Worm (Caenorhabditis elegans) whole organism, L1 larva: Measurements from ENCODE around the gene str-187.

Experiments used
- C34B4.2 ChIP-seq: sonication (generic microtip); optimal IDR thresholded peaks from 2 replicates; lab custom pipeline; 2017; ENCODE audit warnings: mild to moderate bottlenecking, missing genetic modification characterization, missing compliant biosample characterization
- F16B12.6 ChIP-seq: fragments of 150-350 bp; optimal IDR thresholded peaks from 2 replicates; lab custom pipeline; 2014; ENCODE audit warnings: missing biosample characterization, missing genetic modification characterization
- Y116A8C.19 ChIP-seq: sonication (generic microtip); optimal IDR thresholded peaks from 2 replicates; lab custom pipeline; 2016; ENCODE audit warnings: missing compliant biosample characterization, missing genetic modification characterization, borderline replicate concordance
- alr-1 ChIP-seq: fragments of 200-800 bp; sonication (Bioruptor generic); optimal IDR thresholded peaks from 2 replicates; lab custom pipeline; 2018; ENCODE audit warnings: borderline replicate concordance, mild to moderate bottlenecking, missing genetic modification characterization, missing compliant biosample characterization
- ama-1 ChIP-seq: fragments of 150-350 bp; optimal IDR thresholded peaks from 2 replicates; lab custom pipeline; 2014
- blmp-1 ChIP-seq: fragments of 150-350 bp; optimal IDR thresholded peaks from 2 replicates; lab custom pipeline; 2014; ENCODE audit warnings: missing biosample characterization, missing genetic modification characterization
- ceh-8 ChIP-seq: fragments of 200-800 bp; sonication (Bioruptor generic); optimal IDR thresholded peaks from 2 replicates; lab custom pipeline; 2018; ENCODE audit warnings: mild to moderate bottlenecking, missing genetic modification characterization, moderate library complexity, missing compliant biosample characterization
- ceh-82 ChIP-seq, 3 experiments: fragments of 150-350 bp in 1 of 3; sonication (generic microtip) in 2 of 3; optimal IDR thresholded peaks; 2 replicates each; lab custom pipeline; 2014 to 2017; ENCODE audit warnings: missing biosample characterization in 3 of 3, missing genetic modification characterization in 3 of 3
- ceh-88 ChIP-seq: fragments of 200-800 bp; sonication (Bioruptor generic); IDR thresholded peaks from 2 replicates; pipeline ENCODE4 v1.3.6; 2022; ENCODE audit warnings: missing genetic modification characterization, missing compliant biosample characterization
- ceh-90 ChIP-seq: sonication (generic microtip); optimal IDR thresholded peaks from 2 replicates; lab custom pipeline; 2016; ENCODE audit warnings: missing genetic modification characterization, missing compliant biosample characterization
- ces-1 ChIP-seq: fragments of 150-350 bp; optimal IDR thresholded peaks from 2 replicates; lab custom pipeline; 2014; ENCODE audit warnings: missing biosample characterization, missing genetic modification reagents, missing genetic modification characterization
- dpl-1 ChIP-seq, 3 experiments: fragments of 150-350 bp in 2 of 3; sonication (generic microtip) in 1 of 3; optimal IDR thresholded peaks; 2 replicates each; lab custom pipeline; 2014 to 2017; ENCODE audit warnings: missing biosample characterization in 3 of 3, missing genetic modification characterization in 3 of 3, missing genetic modification reagents in 3 of 3
- dsc-1 ChIP-seq: sonication (generic microtip); optimal IDR thresholded peaks from 2 replicates; lab custom pipeline; 2016; ENCODE audit warnings: mild to moderate bottlenecking, missing genetic modification characterization, missing compliant biosample characterization
- efl-1 ChIP-seq, 4 experiments: fragments of 150-350 bp; optimal IDR thresholded peaks in 3 of 4; peaks in 1 of 4; 1 replicate in 1 of 4; 2 replicates in 3 of 4; lab custom pipeline; 2014; ENCODE audit warnings: missing biosample characterization in 2 of 4, missing genetic modification characterization in 2 of 4, missing genetic modification reagents in 2 of 4
- efl-3 ChIP-seq: fragments of 200-800 bp; sonication (Bioruptor generic); optimal IDR thresholded peaks from 2 replicates; lab custom pipeline; 2018; ENCODE audit warnings: mild to moderate bottlenecking, missing genetic modification characterization, missing compliant biosample characterization
- egl-27 ChIP-seq, 2 experiments: fragments of 150-350 bp in 1 of 2; sonication (generic microtip); optimal IDR thresholded peaks; 3 replicates each; lab custom pipeline; 2017 to 2018; ENCODE audit warnings: missing biosample characterization in 2 of 2, missing genetic modification characterization in 2 of 2, missing genetic modification reagents in 2 of 2
- elt-3 ChIP-seq, 6 experiments: fragments of 150-350 bp in 1 of 6; sonication (generic microtip); optimal IDR thresholded peaks; 2 replicates each; lab custom pipeline; 2017 to 2018; ENCODE audit warnings: missing biosample characterization in 6 of 6, missing genetic modification characterization in 6 of 6, inconsistent platforms in 1 of 6
- fkh-4 ChIP-seq: sonication (generic microtip); optimal IDR thresholded peaks from 2 replicates; lab custom pipeline; 2016; ENCODE audit warnings: missing compliant biosample characterization, missing genetic modification characterization, borderline replicate concordance
- fkh-8 ChIP-seq: sonication (generic microtip); optimal IDR thresholded peaks from 2 replicates; lab custom pipeline; 2016; ENCODE audit warnings: mild to moderate bottlenecking, missing genetic modification characterization, missing compliant biosample characterization
- hlh-17 ChIP-seq: fragments of 200-800 bp; sonication (Bioruptor generic); optimal IDR thresholded peaks from 2 replicates; lab custom pipeline; 2018; ENCODE audit warnings: missing genetic modification characterization, mild to moderate bottlenecking, missing compliant biosample characterization, moderate library complexity, borderline replicate concordance
- lin-15B ChIP-seq: fragments of 150-350 bp; sonication (generic microtip); optimal IDR thresholded peaks from 3 replicates; lab custom pipeline; 2014; ENCODE audit warnings: missing biosample characterization, missing genetic modification characterization
- lin-39 ChIP-seq: fragments of 150-350 bp; optimal IDR thresholded peaks from 2 replicates; lab custom pipeline; 2014; ENCODE audit warnings: missing biosample characterization, missing genetic modification reagents, missing genetic modification characterization
- lir-3 ChIP-seq: sonication (generic microtip); optimal IDR thresholded peaks from 2 replicates; lab custom pipeline; 2016; ENCODE audit warnings: mild to moderate bottlenecking, missing genetic modification characterization, moderate library complexity, missing compliant biosample characterization; ENCODE audit not compliant: poor library complexity
- lsy-2 ChIP-seq, 2 experiments: fragments of 150-350 bp; optimal IDR thresholded peaks; 2 replicates each; lab custom pipeline; 2014; ENCODE audit warnings: missing biosample characterization in 2 of 2, missing genetic modification characterization in 2 of 2
- mdl-1 ChIP-seq, 2 experiments: fragments of 150-350 bp; optimal IDR thresholded peaks; 2 replicates each; lab custom pipeline; 2014 to 2017; ENCODE audit warnings: missing biosample characterization in 2 of 2, missing genetic modification characterization in 2 of 2, inconsistent platforms in 1 of 2
- mef-2 ChIP-seq: fragments of 150-350 bp; optimal IDR thresholded peaks from 2 replicates; lab custom pipeline; 2014; ENCODE audit warnings: missing biosample characterization, missing genetic modification characterization
- mep-1 ChIP-seq: fragments of 150-350 bp; optimal IDR thresholded peaks from 2 replicates; lab custom pipeline; 2014; ENCODE audit warnings: missing biosample characterization, missing genetic modification characterization
- nhr-20 ChIP-seq: sonication (generic microtip); optimal IDR thresholded peaks from 2 replicates; lab custom pipeline; 2016; ENCODE audit warnings: mild to moderate bottlenecking, missing genetic modification characterization, missing compliant biosample characterization
- nhr-237 ChIP-seq: fragments of 150-350 bp; optimal IDR thresholded peaks from 2 replicates; lab custom pipeline; 2014; ENCODE audit warnings: missing biosample characterization, missing genetic modification characterization
- nhr-28 ChIP-seq: fragments of 150-350 bp; optimal IDR thresholded peaks from 2 replicates; lab custom pipeline; 2014; ENCODE audit warnings: missing biosample characterization, missing genetic modification characterization
- nhr-47 ChIP-seq: sonication (generic microtip); optimal IDR thresholded peaks from 2 replicates; lab custom pipeline; 2016; ENCODE audit warnings: mild to moderate bottlenecking, missing genetic modification characterization, moderate library complexity, missing compliant biosample characterization
- nhr-71 ChIP-seq: sonication (generic microtip); optimal IDR thresholded peaks from 2 replicates; lab custom pipeline; 2016; ENCODE audit warnings: mild to moderate bottlenecking, missing genetic modification characterization, moderate library complexity, missing compliant biosample characterization
- nhr-77 ChIP-seq: fragments of 150-350 bp; optimal IDR thresholded peaks from 2 replicates; lab custom pipeline; 2014; ENCODE audit warnings: missing biosample characterization, missing genetic modification characterization
- nhr-84 ChIP-seq: sonication (generic microtip); optimal IDR thresholded peaks from 2 replicates; lab custom pipeline; 2017; ENCODE audit warnings: missing biosample characterization, missing genetic modification characterization
- nhr-85 ChIP-seq: sonication (generic microtip); peaks from one replicate; lab custom pipeline; 2016; ENCODE audit warnings: missing genetic modification characterization, inconsistent platforms, missing compliant biosample characterization
- nhr-90 ChIP-seq: sonication (generic microtip); optimal IDR thresholded peaks from 2 replicates; lab custom pipeline; 2016; ENCODE audit warnings: mild to moderate bottlenecking, missing genetic modification characterization, missing compliant biosample characterization; ENCODE audit not compliant: poor library complexity
- pqm-1 ChIP-seq: sonication (generic microtip); optimal IDR thresholded peaks from 3 replicates; lab custom pipeline; 2017; ENCODE audit warnings: missing biosample characterization, missing genetic modification characterization
- tbx-2 ChIP-seq: sonication (generic microtip); optimal IDR thresholded peaks from 2 replicates; lab custom pipeline; 2016; ENCODE audit warnings: missing genetic modification characterization, missing compliant biosample characterization
- tlp-1 ChIP-seq: fragments of 150-350 bp; optimal IDR thresholded peaks from 2 replicates; lab custom pipeline; 2014; ENCODE audit warnings: missing biosample characterization, missing genetic modification characterization
- unc-30 ChIP-seq: sonication (generic microtip); optimal IDR thresholded peaks from 2 replicates; lab custom pipeline; 2017; ENCODE audit warnings: missing biosample characterization, missing genetic modification characterization
- unc-62 ChIP-seq: fragments of 150-350 bp; optimal IDR thresholded peaks from 2 replicates; lab custom pipeline; 2014; ENCODE audit warnings: missing biosample characterization, missing genetic modification reagents, missing genetic modification characterization
- unc-86 ChIP-seq: sonication (generic microtip); optimal IDR thresholded peaks from 2 replicates; lab custom pipeline; 2016; ENCODE audit warnings: missing genetic modification characterization, missing compliant biosample characterization
- zag-1 ChIP-seq: fragments of 150-350 bp; optimal IDR thresholded peaks from 2 replicates; lab custom pipeline; 2014; ENCODE audit warnings: missing biosample characterization, missing genetic modification characterization

str-187 gene

DNA sequence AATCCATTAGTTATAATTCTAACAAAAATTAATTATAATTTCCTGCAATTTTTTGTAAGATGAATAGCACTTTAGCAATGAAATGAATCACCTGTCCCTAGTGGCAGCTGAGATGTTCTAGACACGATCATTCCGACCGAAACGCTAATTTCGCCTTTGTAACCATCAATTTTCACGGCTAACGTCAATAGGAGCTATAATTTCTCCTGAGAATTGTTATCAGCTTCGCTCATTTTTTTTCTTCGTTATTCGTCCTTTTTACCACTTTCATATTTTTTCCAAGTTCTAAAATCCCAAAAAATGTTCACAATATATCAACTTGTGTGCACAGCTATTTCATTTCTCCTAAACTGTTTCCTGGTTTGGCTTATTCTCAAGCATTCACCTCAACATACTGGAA is at the start of gene str-187:
TSS of gene str-187 (plus strand) at position 301 of the 400 bp plus-strand sequence.
- TF ChIP-seq ceh-82 (tag; optimal IDR thresholded peaks at IDR 0.05; lab: Kevin White, UChicago) (no peak), pqm-1 (tag; lab: Kevin White, UChicago) (no peak), ama-1 (no peak), mdl-1 (tag; optimal IDR thresholded peaks at IDR 0.05; lab: Kevin White, UChicago) (no peak), lin-15B (tag; lab: Kevin White, UChicago) (no peak), unc-30 (tag; lab: Kevin White, UChicago) (no peak), nhr-237 (tag; lab: Kevin White, UChicago) (no peak), nhr-85 (tag; lab: Kevin White, UChicago) (no peak), fkh-8 (tag; lab: Kevin White, UChicago) (no peak), alr-1 (tag; lab: Kevin White, UChicago) (no peak), hlh-17 (GFP tag; lab: Kevin White, UChicago) (no peak), ceh-8 (GFP tag; lab: Kevin White, UChicago) (no peak), C34B4.2 (tag; lab: Kevin White, UChicago) (no peak), F16B12.6 (tag; lab: Kevin White, UChicago) (no peak), zag-1 (tag; lab: Kevin White, UChicago) (no peak), ceh-88 (GFP tag; lab: Robert Waterston, UW) (no peak), elt-3 (tag; optimal IDR thresholded peaks at IDR 0.05; lab: Kevin White, UChicago) (no peak), nhr-47 (tag; lab: Kevin White, UChicago) (no peak), efl-3 (no peak)
- TF ChIP-seq, all 84 proteins: peak for 0

DNA sequence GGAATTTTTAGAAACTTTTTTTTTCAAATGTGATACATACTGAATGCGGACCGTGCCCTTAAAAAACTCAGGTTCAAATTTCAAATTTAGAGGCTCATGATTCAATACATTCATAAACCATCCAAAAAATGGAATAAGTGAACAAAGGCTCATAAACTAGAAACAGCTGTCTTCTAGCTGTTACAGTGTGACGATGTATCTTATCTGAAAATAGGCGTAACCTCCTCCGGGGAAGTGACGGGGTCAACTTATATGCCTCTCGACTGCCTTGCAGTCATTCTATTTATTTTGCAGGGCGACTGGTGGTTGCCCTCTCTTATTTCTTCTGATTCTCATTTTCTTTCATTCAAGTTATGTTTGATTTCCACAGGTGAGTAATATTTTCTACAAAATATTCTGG is 49.3 kb upstream of the str-187 start, which contains the start of gene Y116A8B.1:
TSS of gene Y116A8B.1 (plus strand) at position 301 of the 400 bp plus-strand sequence.
- TF ChIP-seq tlp-1 (tag; lab: Kevin White, UChicago) = no peak
- TF ChIP-seq efl-1 (optimal IDR thresholded peaks at IDR 0.05; lab: Kevin White, UChicago) = no peak
- peak in 1 of 2 experiments; percentile 65 for TF ChIP-seq efl-1 (GFP tag; optimal IDR thresholded peaks at IDR 0.05 in 1 of 2; lab: Kevin White, UChicago)

DNA sequence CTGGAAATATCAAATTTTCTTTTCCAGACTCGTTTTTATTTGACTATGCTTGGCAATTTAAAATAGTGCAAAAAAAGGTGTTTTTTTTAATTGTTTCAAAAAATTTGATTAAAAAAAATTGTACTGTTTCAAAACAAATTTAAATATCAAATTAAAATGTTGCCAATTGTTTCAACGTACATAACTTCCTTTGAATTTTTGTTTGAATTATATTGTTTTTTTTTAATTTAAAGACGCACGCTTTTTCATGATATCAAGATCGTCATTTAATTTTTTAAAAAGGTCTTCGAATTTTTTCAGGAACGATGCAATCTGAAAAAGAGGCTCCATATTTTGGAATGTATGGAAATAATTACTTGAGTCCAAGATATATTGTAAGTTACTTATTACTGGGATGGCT is 41.9 kb upstream of the str-187 start, which contains the start of gene Y116A8B.4:
TSS of gene Y116A8B.4 (plus strand) at position 301 of the 400 bp plus-strand sequence.
- no peak for TF ChIP-seq nhr-28 (tag; lab: Kevin White, UChicago)
- TF ChIP-seq dpl-1 (GFP tag; optimal IDR thresholded peaks at IDR 0.05; lab: Kevin White, UChicago) = no peak
- TF ChIP-seq tbx-2 (tag; lab: Kevin White, UChicago) = no peak
- TF ChIP-seq nhr-71 = no peak
- no peak for TF ChIP-seq nhr-237 (tag; lab: Kevin White, UChicago)
- no peak for TF ChIP-seq mef-2 (tag; lab: Kevin White, UChicago)
- no peak for TF ChIP-seq zag-1 (tag; lab: Kevin White, UChicago)
- no peak for TF ChIP-seq efl-3
- TF ChIP-seq hlh-17 (GFP tag; lab: Kevin White, UChicago) = no peak
- no peak for TF ChIP-seq lir-3 (tag; lab: Kevin White, UChicago)
- TF ChIP-seq egl-27 (tag; optimal IDR thresholded peaks at IDR 0.05; lab: Kevin White, UChicago) = no peak
- no peak for TF ChIP-seq ceh-88 (GFP tag; lab: Robert Waterston, UW)
- no peak for TF ChIP-seq dsc-1 (tag; lab: Kevin White, UChicago)
- no peak for TF ChIP-seq ces-1 (GFP tag; lab: Kevin White, UChicago)
- TF ChIP-seq lin-39 = no peak
- no peak for TF ChIP-seq nhr-90 (tag; lab: Kevin White, UChicago)
- TF ChIP-seq fkh-4 = no peak
- no peak for TF ChIP-seq nhr-77
- no peak for TF ChIP-seq unc-62 (GFP tag; lab: Kevin White, UChicago)

DNA sequence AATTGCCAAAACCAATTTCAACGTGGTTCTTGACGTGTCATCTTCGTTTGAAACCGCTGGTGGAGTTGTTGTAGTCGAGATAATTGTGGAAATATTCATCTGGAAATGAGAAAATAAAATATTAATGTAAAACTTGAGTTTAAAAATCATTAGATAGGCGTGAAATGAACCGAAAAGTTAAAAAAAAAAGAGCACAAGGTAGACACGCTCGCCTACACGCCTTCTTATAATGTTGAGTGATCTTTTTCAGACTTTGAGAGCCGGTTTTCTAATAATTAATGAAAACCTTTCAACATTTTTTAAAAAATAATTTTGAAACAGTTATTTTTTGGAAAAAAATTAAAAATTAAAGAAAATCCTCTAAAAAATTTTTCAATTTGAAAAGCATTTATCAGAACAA is 34.4 kb upstream of the str-187 start, which contains the start of gene npr-32:
TSS of gene npr-32 (minus strand) at position 101 of the 400 bp plus-strand sequence.
- TF ChIP-seq C34B4.2 (tag; lab: Kevin White, UChicago) (no peak), unc-30 (tag; lab: Kevin White, UChicago) (no peak), Y116A8C.19 (no peak), ces-1 (GFP tag; lab: Kevin White, UChicago) (no peak), unc-86 (no peak), lsy-2 (tag; optimal IDR thresholded peaks at IDR 0.05; lab: Kevin White, UChicago) (no peak), mep-1 (tag; lab: Kevin White, UChicago) (no peak), lin-39 (no peak), ceh-82 (tag; optimal IDR thresholded peaks at IDR 0.05; lab: Kevin White, UChicago) (no peak), nhr-20 (tag; lab: Kevin White, UChicago) (no peak), hlh-17 (GFP tag; lab: Kevin White, UChicago) (no peak), ceh-90 (tag; lab: Kevin White, UChicago) (no peak), ama-1 (no peak), blmp-1 (tag; lab: Kevin White, UChicago) (no peak), nhr-84 (tag; lab: Kevin White, UChicago) (no peak), efl-3 (no peak)
